Worm (Caenorhabditis elegans) whole organism, L4 larva: ENCODE data around the gene R155.5.

Source experiments
- D1046.2 ChIP-seq: fragments of 200-800 bp; sonication (Bioruptor generic); IDR thresholded peaks from 2 replicates; pipeline ENCODE4 v1.3.6; 2022; ENCODE audit warnings: missing genetic modification characterization, missing compliant biosample characterization
- F37D6.2 ChIP-seq: sonication (generic microtip); optimal IDR thresholded peaks from 2 replicates; lab custom pipeline; 2016; ENCODE audit warnings: mild to moderate bottlenecking, missing genetic modification characterization, missing compliant biosample characterization
- F44E2.7 ChIP-seq: fragments of 200-800 bp; sonication (Bioruptor generic); IDR thresholded peaks from 2 replicates; pipeline ENCODE4 v2.1.2; 2022; ENCODE audit warnings: missing genetic modification characterization, missing compliant biosample characterization
- R02D3.7 ChIP-seq: fragments of 150-350 bp; sonication (generic microtip); optimal IDR thresholded peaks from 3 replicates; lab custom pipeline; 2014; ENCODE audit warnings: missing biosample characterization, missing genetic modification characterization
- Y48G9A.11 ChIP-seq: fragments of 200-800 bp; sonication (Bioruptor generic); IDR thresholded peaks from 2 replicates; pipeline ENCODE4 v1.3.6; 2022; ENCODE audit warnings: missing genetic modification reagents, missing genetic modification characterization, missing compliant biosample characterization
- aha-1 ChIP-seq: fragments of 150-350 bp; peaks from one replicate; lab custom pipeline; 2014; ENCODE audit warnings: missing biosample characterization, missing genetic modification characterization
- ceh-28 ChIP-seq: fragments of 150-350 bp; optimal IDR thresholded peaks from 2 replicates; lab custom pipeline; 2014; ENCODE audit warnings: missing biosample characterization, missing genetic modification reagents, missing genetic modification characterization
- ceh-32 ChIP-seq: sonication (generic microtip); optimal IDR thresholded peaks from 2 replicates; lab custom pipeline; 2016; ENCODE audit warnings: mild to moderate bottlenecking, missing genetic modification characterization, missing compliant biosample characterization; ENCODE audit not compliant: poor library complexity
- ceh-82 ChIP-seq: sonication (generic microtip); optimal IDR thresholded peaks from 2 replicates; lab custom pipeline; 2017; ENCODE audit warnings: missing biosample characterization, missing genetic modification characterization
- daf-19 ChIP-seq: fragments of 200-800 bp; sonication (Bioruptor generic); conservative IDR thresholded peaks from 2 replicates; pipeline ENCODE4 v1.3.6; 2022; ENCODE audit warnings: missing genetic modification characterization, missing compliant biosample characterization
- dmd-6 ChIP-seq: fragments of 200-800 bp; sonication (Bioruptor generic); IDR thresholded peaks from 2 replicates; pipeline ENCODE4 v1.3.6; 2022; ENCODE audit warnings: missing genetic modification reagents, missing genetic modification characterization, missing compliant biosample characterization
- dpl-1 ChIP-seq: fragments of 150-350 bp; optimal IDR thresholded peaks from 2 replicates; lab custom pipeline; 2014; ENCODE audit warnings: missing biosample characterization, missing genetic modification reagents, missing genetic modification characterization
- dve-1 ChIP-seq: sonication (generic microtip); optimal IDR thresholded peaks from 2 replicates; lab custom pipeline; 2017; ENCODE audit warnings: antibody characterized with exemption, mild to moderate bottlenecking, missing genetic modification characterization, missing compliant biosample characterization; ENCODE audit not compliant: insufficient read depth
- egl-43 ChIP-seq: fragments of 200-800 bp; sonication (Bioruptor generic); IDR thresholded peaks from 2 replicates; pipeline ENCODE4 v1.3.6; 2022; ENCODE audit warnings: missing genetic modification reagents, missing genetic modification characterization, missing compliant biosample characterization
- fkh-10 ChIP-seq: fragments of 150-350 bp; optimal IDR thresholded peaks from 2 replicates; lab custom pipeline; 2014; ENCODE audit warnings: missing biosample characterization, missing genetic modification reagents, missing genetic modification characterization
- hlh-11 ChIP-seq: fragments of 200-800 bp; sonication (Bioruptor generic); optimal IDR thresholded peaks from 2 replicates; lab custom pipeline; 2018; ENCODE audit warnings: mild to moderate bottlenecking, missing genetic modification characterization, missing compliant biosample characterization
- hmg-1.1 ChIP-seq: fragments of 200-800 bp; sonication (Bioruptor generic); IDR thresholded peaks from 2 replicates; pipeline ENCODE4 v1.3.6; 2022; ENCODE audit warnings: missing genetic modification reagents, missing genetic modification characterization, missing compliant biosample characterization
- jun-1 ChIP-seq: fragments of 150-350 bp; optimal IDR thresholded peaks from 2 replicates; lab custom pipeline; 2014; ENCODE audit warnings: missing biosample characterization, missing genetic modification reagents, missing genetic modification characterization
- lim-7 ChIP-seq: fragments of 200-800 bp; sonication (Bioruptor generic); IDR thresholded peaks from 2 replicates; pipeline ENCODE4 v1.3.6; 2022; ENCODE audit warnings: missing genetic modification characterization, missing compliant biosample characterization
- lin-15B ChIP-seq: fragments of 150-350 bp; sonication (generic microtip); optimal IDR thresholded peaks from 3 replicates; lab custom pipeline; 2014; ENCODE audit warnings: missing biosample characterization, missing genetic modification characterization
- lin-39 ChIP-seq: fragments of 150-350 bp; optimal IDR thresholded peaks from 2 replicates; lab custom pipeline; 2014; ENCODE audit warnings: missing biosample characterization, missing genetic modification reagents, missing genetic modification characterization
- mep-1 ChIP-seq: fragments of 150-350 bp; sonication (generic microtip); optimal IDR thresholded peaks from 3 replicates; lab custom pipeline; 2014; ENCODE audit warnings: missing biosample characterization, missing genetic modification characterization
- mes-2 ChIP-seq: sonication (generic microtip); optimal IDR thresholded peaks from 2 replicates; lab custom pipeline; 2016; ENCODE audit warnings: missing genotype, mild to moderate bottlenecking, missing genetic modification characterization, missing compliant biosample characterization; ENCODE audit not compliant: poor library complexity, severe bottlenecking
- nhr-10 ChIP-seq: fragments of 150-350 bp; optimal IDR thresholded peaks from 2 replicates; lab custom pipeline; 2014; ENCODE audit warnings: missing biosample characterization, missing genetic modification characterization
- nhr-102 ChIP-seq: sonication (generic microtip); optimal IDR thresholded peaks from 2 replicates; lab custom pipeline; 2016; ENCODE audit warnings: mild to moderate bottlenecking, missing genetic modification characterization, moderate library complexity, missing compliant biosample characterization
- nhr-237 ChIP-seq: sonication (generic microtip); optimal IDR thresholded peaks from 2 replicates; lab custom pipeline; 2017; ENCODE audit warnings: missing biosample characterization, missing genetic modification characterization
- nhr-25 ChIP-seq: sonication (generic microtip); optimal IDR thresholded peaks from 2 replicates; lab custom pipeline; 2017; ENCODE audit warnings: missing genetic modification characterization, mild to moderate bottlenecking, missing compliant biosample characterization, antibody characterized with exemption, moderate library complexity, borderline replicate concordance; ENCODE audit not compliant: insufficient read depth
- nhr-28 ChIP-seq: fragments of 150-350 bp; optimal IDR thresholded peaks from 2 replicates; lab custom pipeline; 2014; ENCODE audit warnings: missing biosample characterization, missing genetic modification characterization
- nhr-48 ChIP-seq: sonication (generic microtip); optimal IDR thresholded peaks from 2 replicates; lab custom pipeline; 2016; ENCODE audit warnings: mild to moderate bottlenecking, missing genetic modification characterization, missing compliant biosample characterization
- nhr-6 ChIP-seq: fragments of 150-350 bp; optimal IDR thresholded peaks from 2 replicates; lab custom pipeline; 2014; ENCODE audit warnings: missing biosample characterization, missing genetic modification characterization
- pqm-1 ChIP-seq: sonication (generic microtip); optimal IDR thresholded peaks from 2 replicates; lab custom pipeline; 2017; ENCODE audit warnings: missing biosample characterization, missing genetic modification characterization
- sdz-12 ChIP-seq: fragments of 200-800 bp; sonication (Bioruptor generic); optimal IDR thresholded peaks from 2 replicates; lab custom pipeline; 2018; ENCODE audit warnings: mild to moderate bottlenecking, missing genetic modification characterization, missing compliant biosample characterization
- set-16 ChIP-seq: fragments of 200-800 bp; sonication (Bioruptor generic); IDR thresholded peaks from 2 replicates; pipeline ENCODE4 v1.3.6; 2022; ENCODE audit warnings: missing genetic modification reagents, missing genetic modification characterization, missing compliant biosample characterization
- spr-3 ChIP-seq: fragments of 200-800 bp; sonication (Bioruptor generic); optimal IDR thresholded peaks from 2 replicates; lab custom pipeline; 2018; ENCODE audit warnings: mild to moderate bottlenecking, missing genetic modification characterization, missing compliant biosample characterization
- vab-7 ChIP-seq: fragments of 200-800 bp; sonication (Bioruptor generic); IDR thresholded peaks from 2 replicates; pipeline ENCODE4 v1.3.6; 2022; ENCODE audit warnings: missing genetic modification reagents, missing genetic modification characterization, missing compliant biosample characterization
- zfp-3 ChIP-seq: fragments of 200-800 bp; sonication (Bioruptor generic); conservative IDR thresholded peaks from 2 replicates; pipeline ENCODE4 v1.3.6; 2022; ENCODE audit warnings: missing genetic modification reagents, missing genetic modification characterization, missing compliant biosample characterization
- zip-11 ChIP-seq: fragments of 200-800 bp; sonication (Bioruptor generic); IDR thresholded peaks from 2 replicates; pipeline ENCODE4 v1.3.6; 2022; ENCODE audit warnings: missing genetic modification characterization, missing compliant biosample characterization
- zip-2 ChIP-seq: fragments of 150-350 bp; optimal IDR thresholded peaks from 2 replicates; lab custom pipeline; 2014; ENCODE audit warnings: missing biosample characterization, missing genetic modification characterization
- ztf-11 ChIP-seq: fragments of 150-350 bp; optimal IDR thresholded peaks from 2 replicates; lab custom pipeline; 2014; ENCODE audit warnings: missing biosample characterization, missing genetic modification characterization

Gene R155.5

ce11 chrIII:1965580-1965979 lies 4.8 kb downstream of the R155.5 start:
- TF ChIP-seq ceh-28 (tag; lab: Kevin White, UChicago) = peak; percentile 67

- TF ChIP-seq ceh-28 (tag; lab: Kevin White, UChicago) = peak; percentile 83
Measured at ce11 chrIII:1965161-1965560, 5.2 kb downstream of the R155.5 start.

ce11 chrIII:1963128-1963527 lies 7.2 kb downstream of the R155.5 start:
- TF ChIP-seq set-16 (GFP tag; lab: Robert Waterston, UW) (peak; percentile 36; the same call in 1 of the 2 replicates), mep-1 (tag; lab: Kevin White, UChicago) (no peak), hmg-1.1 (GFP tag; lab: Robert Waterston, UW) (no peak), jun-1 (no peak), F44E2.7 (GFP tag; lab: Robert Waterston, UW) (no peak), zip-11 (no peak), Y48G9A.11 (GFP tag; lab: Robert Waterston, UW) (no peak), lim-7 (GFP tag; lab: Robert Waterston, UW) (0 out of 2 replicates have a peak, but pooled peaks have one; percentile 56), nhr-48 (tag; lab: Kevin White, UChicago) (no peak), R02D3.7 (tag; lab: Kevin White, UChicago) (no peak), egl-43 (GFP tag; lab: Robert Waterston, UW) (0 out of 2 replicates have a peak, but pooled peaks have one; percentile 27), lin-15B (tag; lab: Kevin White, UChicago) (no peak)

- TF ChIP-seq dmd-6 (peak; percentile 56), hlh-11 (peak; percentile 3), mes-2 (tag; lab: Kevin White, UChicago) (peak; percentile 10), spr-3 (GFP tag; lab: Kevin White, UChicago) (no peak), nhr-28 (peak; percentile 43), ztf-11 (tag; lab: Kevin White, UChicago) (no peak), nhr-10 (tag; lab: Kevin White, UChicago) (no peak), pqm-1 (peak; percentile 10)
Measured at ce11 chrIII:1962552-1962951, 7.8 kb downstream of the R155.5 start.

- TF ChIP-seq sdz-12 (no peak), dpl-1 (GFP tag; lab: Kevin White, UChicago) (peak; percentile 32), aha-1 (tag; lab: Kevin White, UChicago) (peak; percentile 52)
- TF ChIP-seq, all 104 proteins: peak for 2
Measured at ce11 chrIII:1961895-1962506, 8.3 kb downstream of the R155.5 start, which contains the start of gene mboa-6. TSS of gene mboa-6 (minus strand) at chrIII:1961945.

DNA sequence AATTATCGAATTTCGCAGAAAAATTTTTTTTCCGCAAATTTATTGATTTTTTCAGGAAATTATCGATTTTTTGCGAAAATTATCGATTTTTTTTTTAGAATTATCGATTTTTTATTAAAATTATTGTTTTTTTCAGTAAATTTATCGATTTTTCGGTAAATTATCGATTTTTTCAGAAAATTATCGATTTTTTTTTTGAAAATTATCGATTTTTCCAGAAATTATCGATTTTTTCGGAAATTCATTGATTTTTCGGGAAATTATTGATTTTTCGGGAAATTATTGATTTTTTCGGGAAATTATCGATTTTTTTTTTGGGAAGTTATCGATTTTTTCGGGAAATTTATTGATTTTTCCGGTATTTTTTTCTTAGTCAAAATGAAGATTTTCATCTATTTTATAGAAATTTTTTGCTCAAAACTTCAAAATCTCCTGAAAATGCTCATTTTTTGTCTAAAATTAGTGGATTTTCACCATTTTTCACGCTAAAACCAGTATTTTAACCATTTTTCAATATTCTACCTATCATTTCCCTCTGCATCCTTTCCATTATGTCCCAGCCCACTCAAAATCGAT lies 14.7 kb downstream of the R155.5 start:
- no peak for TF ChIP-seq zip-2 (tag; lab: Kevin White, UChicago)
- no peak for TF ChIP-seq mep-1 (tag; lab: Kevin White, UChicago)
- TF ChIP-seq dve-1 = no peak
- no peak for TF ChIP-seq fkh-10
- TF ChIP-seq ceh-28 (tag; lab: Kevin White, UChicago) = peak; percentile 97

- no peak for TF ChIP-seq F37D6.2 (tag; lab: Kevin White, UChicago)
- no peak for TF ChIP-seq daf-19 (GFP tag; lab: Robert Waterston, UW)
- no peak for TF ChIP-seq nhr-28
- TF ChIP-seq mes-2 (tag; lab: Kevin White, UChicago) = peak; percentile 6
- TF ChIP-seq dmd-6 = no peak
- no peak for TF ChIP-seq nhr-237 (tag; lab: Kevin White, UChicago)
- peak; percentile 25 for TF ChIP-seq nhr-102 (tag; lab: Kevin White, UChicago)
- no peak for TF ChIP-seq ztf-11 (tag; lab: Kevin White, UChicago)
- no peak for TF ChIP-seq ceh-82 (tag; lab: Kevin White, UChicago)
- TF ChIP-seq D1046.2 = peak; percentile 61; the same call in 1 of the 2 replicates
- TF ChIP-seq nhr-6 (tag; lab: Kevin White, UChicago) = no peak
- peak; percentile 45; the same call in 1 of the 2 replicates for TF ChIP-seq zfp-3
- TF ChIP-seq vab-7 = no peak
- TF ChIP-seq nhr-25 (tag; lab: Kevin White, UChicago) = no peak
- TF ChIP-seq lin-39 (tag; lab: Kevin White, UChicago) = no peak
- TF ChIP-seq ceh-32 (tag; lab: Kevin White, UChicago) = no peak
- TF ChIP-seq Y48G9A.11 (GFP tag; lab: Robert Waterston, UW) = peak; percentile 74
Measured at ce11 chrIII:1951388-1951787, 18.9 kb downstream of the R155.5 start, which contains the start of gene F53A3.7. TSS of gene F53A3.7 (plus strand) at chrIII:1951526.
